Worm (Caenorhabditis elegans): Measurements from ENCODE around the gene srbc-21.

Gene srbc-21

DNA sequence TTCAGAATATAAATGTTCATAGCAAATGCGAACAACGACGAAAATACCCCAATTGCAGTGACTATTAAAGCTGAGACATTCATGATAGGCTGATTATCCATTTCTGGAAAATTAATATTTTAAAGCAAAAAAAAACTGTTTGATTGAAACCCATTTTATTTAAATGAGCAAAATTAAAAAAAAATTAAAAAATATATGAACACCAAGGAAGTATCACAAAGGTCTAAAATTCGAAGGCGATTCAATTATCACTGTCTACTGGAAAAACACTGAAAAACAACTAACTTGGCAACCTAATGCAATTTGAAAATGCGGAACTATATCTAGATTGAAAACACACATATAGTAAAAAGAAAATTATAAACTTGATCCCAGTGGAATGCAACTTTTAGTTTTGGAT is 35.8 kb downstream of the srbc-21 start, which contains the start of gene srbc-42:
TSS of gene srbc-42 (minus strand) at position 101 of the 400 bp plus-strand sequence.
- TF ChIP-seq hmbx-1 (tag; optimal IDR thresholded peaks at IDR 0.05), result no peak
- no peak for TF ChIP-seq ceh-36 (tag; optimal IDR thresholded peaks at IDR 0.05)
- TF ChIP-seq B0310.2 (tag; optimal IDR thresholded peaks at IDR 0.05), result no peak
- no peak for TF ChIP-seq hmg-4 (GFP tag; optimal IDR thresholded peaks at IDR 0.05)
- TF ChIP-seq tra-4 (tag; optimal IDR thresholded peaks at IDR 0.05), result no peak
- no peak for TF ChIP-seq sea-1 (GFP tag; conservative IDR thresholded peaks at IDR 0.05)
- TF ChIP-seq hnd-1 (tag; optimal IDR thresholded peaks at IDR 0.05), result no peak

DNA sequence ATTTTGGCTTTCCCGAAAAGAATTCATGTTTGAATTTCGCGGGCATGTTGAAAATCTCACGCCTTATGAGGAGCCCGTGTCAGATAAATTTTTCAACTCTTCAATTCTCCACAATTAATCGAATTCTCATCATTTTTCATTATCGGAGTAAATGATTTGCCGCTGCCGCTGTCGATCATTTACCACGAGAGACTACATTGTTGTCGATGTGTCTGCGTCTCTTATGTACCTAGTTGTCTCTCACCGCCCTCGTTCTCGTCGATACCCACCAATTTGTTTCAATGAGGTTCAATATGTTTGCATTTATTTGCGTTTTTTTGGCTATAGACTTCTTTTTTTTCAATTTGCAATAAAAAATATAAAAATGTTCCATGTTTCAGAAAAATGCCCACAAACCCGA is 36.8 kb downstream of the srbc-21 start, which contains the start of gene nhr-13:
TSS of gene nhr-13 (plus strand) at position 369 of the 400 bp plus-strand sequence.
- TF ChIP-seq ceh-36 (tag; optimal IDR thresholded peaks at IDR 0.05), result no peak
- no peak for TF ChIP-seq tbx-37 (GFP tag; conservative IDR thresholded peaks at IDR 0.05)
- TF ChIP-seq aly-1 (tag; optimal IDR thresholded peaks at IDR 0.05), result no peak
- no peak for TF ChIP-seq ets-7 (tag; optimal IDR thresholded peaks at IDR 0.05)
- TF ChIP-seq flt-1 (GFP tag; IDR thresholded peaks at IDR 0.05), result no peak
- TF ChIP-seq tbx-11 (GFP tag; IDR thresholded peaks at IDR 0.05), result no peak
- no peak for TF ChIP-seq B0310.2 (tag; optimal IDR thresholded peaks at IDR 0.05)
- no peak for TF ChIP-seq sea-1 (GFP tag; conservative IDR thresholded peaks at IDR 0.05)
- no peak for TF ChIP-seq pes-1 (GFP tag; IDR thresholded peaks at IDR 0.05)
- TF ChIP-seq ama-1 (optimal IDR thresholded peaks at IDR 0.05), result no peak
- no peak for TF ChIP-seq F13C5.2 (tag; optimal IDR thresholded peaks at IDR 0.05)
- no peak for TF ChIP-seq ceh-13 (GFP tag; optimal IDR thresholded peaks at IDR 0.05)
- no peak for TF ChIP-seq hmg-4 (GFP tag; optimal IDR thresholded peaks at IDR 0.05)
- no peak for TF ChIP-seq hnd-1 (tag; optimal IDR thresholded peaks at IDR 0.05)
- no peak for TF ChIP-seq tra-4 (tag; optimal IDR thresholded peaks at IDR 0.05)
- TF ChIP-seq hmbx-1 (tag; optimal IDR thresholded peaks at IDR 0.05), result no peak
- no peak for TF ChIP-seq scrt-1 (GFP tag; IDR thresholded peaks at IDR 0.05)

- TF ChIP-seq tbx-11 (GFP tag; IDR thresholded peaks at IDR 0.05) (no peak), hmbx-1 (tag; optimal IDR thresholded peaks at IDR 0.05) (no peak), scrt-1 (GFP tag; IDR thresholded peaks at IDR 0.05) (no peak), flt-1 (GFP tag; IDR thresholded peaks at IDR 0.05) (no peak), ama-1 (optimal IDR thresholded peaks at IDR 0.05) (no peak), ets-7 (tag; optimal IDR thresholded peaks at IDR 0.05) (no peak), aly-1 (tag; optimal IDR thresholded peaks at IDR 0.05) (no peak), ceh-13 (GFP tag; optimal IDR thresholded peaks at IDR 0.05) (no peak), sea-1 (GFP tag; conservative IDR thresholded peaks at IDR 0.05) (no peak), tra-4 (tag; optimal IDR thresholded peaks at IDR 0.05) (no peak), hnd-1 (tag; optimal IDR thresholded peaks at IDR 0.05) (no peak)
Observed at ce11 chrV:2199594-2199993, 44.3 kb downstream of the srbc-21 start.

ce11 chrV:2200402-2200801 is 45.1 kb downstream of the srbc-21 start:
- no peak for TF ChIP-seq hmbx-1 (tag; optimal IDR thresholded peaks at IDR 0.05)
- no peak for TF ChIP-seq tbx-37 (GFP tag; conservative IDR thresholded peaks at IDR 0.05)
- TF ChIP-seq aly-1 (tag; optimal IDR thresholded peaks at IDR 0.05), result no peak
- no peak for TF ChIP-seq hmg-4 (GFP tag; optimal IDR thresholded peaks at IDR 0.05)
- no peak for TF ChIP-seq ets-7 (tag; optimal IDR thresholded peaks at IDR 0.05)
- no peak for TF ChIP-seq pes-1 (GFP tag; IDR thresholded peaks at IDR 0.05)
- no peak for TF ChIP-seq F13C5.2 (tag; optimal IDR thresholded peaks at IDR 0.05)
- TF ChIP-seq hnd-1 (tag; optimal IDR thresholded peaks at IDR 0.05), result no peak
- TF ChIP-seq ceh-13 (GFP tag; optimal IDR thresholded peaks at IDR 0.05), result no peak

ce11 chrV:2201240-2201639 is 45.9 kb downstream of the srbc-21 start, which contains the start of gene cyp-32B1:
Gene cyp-32B1, minus strand, starts transcription at chrV:2201415.
- TF ChIP-seq hnd-1 (tag; optimal IDR thresholded peaks at IDR 0.05) (no peak), ets-7 (tag; optimal IDR thresholded peaks at IDR 0.05) (no peak), hmg-4 (GFP tag; optimal IDR thresholded peaks at IDR 0.05) (no peak), pes-1 (GFP tag; IDR thresholded peaks at IDR 0.05) (no peak), sea-1 (GFP tag; conservative IDR thresholded peaks at IDR 0.05) (no peak)

DNA sequence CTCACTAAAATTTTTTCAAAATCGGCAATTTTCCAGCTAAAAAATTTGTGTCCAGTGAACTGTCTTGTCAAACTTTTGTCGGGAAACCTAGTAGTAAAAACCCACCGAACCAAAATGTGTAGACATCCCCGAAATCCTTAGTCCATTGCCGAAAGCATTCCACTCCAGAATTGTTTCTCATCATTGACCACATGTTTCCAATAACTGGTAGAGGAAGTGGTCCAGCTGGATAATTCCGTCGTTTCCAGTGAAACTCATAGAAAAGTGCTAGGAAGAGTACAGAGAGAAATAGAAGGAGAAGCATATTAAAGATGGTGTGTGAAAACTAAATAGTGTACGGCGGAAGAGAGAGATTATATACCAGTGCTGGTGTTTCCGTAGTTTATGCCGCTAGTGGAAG is 48.7 kb downstream of the srbc-21 start, which contains the start of gene cyp-33C12:
TSS of gene cyp-33C12 (minus strand) at position 321 of the 400 bp plus-strand sequence.
- no peak for TF ChIP-seq tbx-11 (GFP tag; IDR thresholded peaks at IDR 0.05)

DNA sequence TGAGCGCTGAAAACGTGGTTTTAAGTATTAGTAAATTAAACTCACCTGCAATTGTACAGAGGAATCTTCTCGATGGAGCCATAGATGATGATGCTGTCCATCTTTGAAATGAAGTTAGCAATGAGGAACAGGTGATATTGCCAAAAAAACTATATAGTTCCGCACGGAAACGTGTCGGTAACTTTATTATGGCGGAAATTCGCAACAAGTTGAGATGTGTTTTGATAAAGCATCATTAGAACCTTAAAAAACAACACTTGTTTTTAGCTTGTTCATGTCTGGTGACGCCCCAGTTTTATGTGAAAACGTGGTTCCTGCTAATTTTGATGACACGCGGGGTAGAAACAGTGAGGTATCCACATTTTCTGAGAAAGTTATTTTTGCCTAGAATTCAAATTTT is 50.8 kb downstream of the srbc-21 start, which contains the start of gene srt-40:
TSS of gene srt-40 (minus strand) at position 101 of the 400 bp plus-strand sequence.
- TF ChIP-seq F13C5.2 (tag; optimal IDR thresholded peaks at IDR 0.05) (no peak), scrt-1 (GFP tag; IDR thresholded peaks at IDR 0.05) (no peak)

All from whole organism, early embryonic.